Worm (Caenorhabditis elegans): ENCODE results near the gene sars-1.

ce11 chrIV:10006792-10007191 lies 3.3 kb downstream of the sars-1 start, which contains the start of gene C47E12.13:
- TF ChIP-seq ets-4 (GFP tag; optimal IDR thresholded peaks at IDR 0.05) (no peak), cebp-1 (GFP tag; IDR thresholded peaks at IDR 0.05) (no peak), cebp-1 (tag; optimal IDR thresholded peaks at IDR 0.05) (no peak), madf-3 (GFP tag; IDR thresholded peaks at IDR 0.05) (no peak), ama-1 (optimal IDR thresholded peaks at IDR 0.05) (no peak), ama-1 (GFP tag; optimal IDR thresholded peaks at IDR 0.05) (no peak), attf-3 (GFP tag; conservative IDR thresholded peaks at IDR 0.05) (no peak), egl-18 (GFP tag; IDR thresholded peaks at IDR 0.05) (no peak), dox-1 (GFP tag; IDR thresholded peaks at IDR 0.05) (no peak), nhr-90 (tag; optimal IDR thresholded peaks at IDR 0.05) (no peak)
